Worm (Caenorhabditis elegans) whole organism, L4 larva: ENCODE results near the gene T11G6.4.

Experiments used
- D1046.2 ChIP-seq: fragments of 200-800 bp; sonication (Bioruptor generic); IDR thresholded peaks from 2 replicates; pipeline ENCODE4 v1.3.6; 2022; ENCODE audit warnings: missing genetic modification characterization, missing compliant biosample characterization
- F10B5.3 ChIP-seq: sonication (generic microtip); optimal IDR thresholded peaks from 2 replicates; lab custom pipeline; 2016; ENCODE audit warnings: mild to moderate bottlenecking, missing genetic modification characterization, missing compliant biosample characterization
- F37D6.2 ChIP-seq: sonication (generic microtip); optimal IDR thresholded peaks from 2 replicates; lab custom pipeline; 2016; ENCODE audit warnings: mild to moderate bottlenecking, missing genetic modification characterization, missing compliant biosample characterization
- T26A8.4 ChIP-seq: fragments of 200-800 bp; sonication (Bioruptor generic); IDR thresholded peaks from 2 replicates; pipeline ENCODE4 v1.3.6; 2022; ENCODE audit warnings: missing genetic modification characterization, missing compliant biosample characterization
- ZK337.2 ChIP-seq: fragments of 200-800 bp; sonication (Bioruptor generic); IDR thresholded peaks from 2 replicates; pipeline ENCODE4 v1.3.6; 2022; ENCODE audit warnings: missing genetic modification reagents, missing genetic modification characterization, missing compliant biosample characterization
- ZK546.5 ChIP-seq, 2 experiments: sonication (generic microtip); optimal IDR thresholded peaks; 2 replicates each; lab custom pipeline; 2017; ENCODE audit warnings: missing biosample characterization in 2 of 2, missing genetic modification characterization in 2 of 2
- ama-1 ChIP-seq: fragments of 150-350 bp; optimal IDR thresholded peaks from 2 replicates; lab custom pipeline; 2014; ENCODE audit warnings: inconsistent platforms, mixed read lengths
- arid-1 ChIP-seq: fragments of 200-800 bp; sonication (Bioruptor generic); conservative IDR thresholded peaks from 2 replicates; pipeline ENCODE4 v1.3.6; 2022; ENCODE audit warnings: missing genetic modification reagents, missing genetic modification characterization, missing compliant biosample characterization
- ceh-20 ChIP-seq: fragments of 200-800 bp; sonication (Bioruptor generic); IDR thresholded peaks from 2 replicates; pipeline ENCODE4 v1.3.6; 2022; ENCODE audit warnings: missing genetic modification reagents, missing genetic modification characterization, missing compliant biosample characterization
- ceh-28 ChIP-seq: fragments of 150-350 bp; optimal IDR thresholded peaks from 2 replicates; lab custom pipeline; 2014; ENCODE audit warnings: missing biosample characterization, missing genetic modification reagents, missing genetic modification characterization
- ceh-32 ChIP-seq: sonication (generic microtip); optimal IDR thresholded peaks from 2 replicates; lab custom pipeline; 2016; ENCODE audit warnings: mild to moderate bottlenecking, missing genetic modification characterization, missing compliant biosample characterization; ENCODE audit not compliant: poor library complexity
- ceh-44 ChIP-seq: fragments of 200-800 bp; sonication (Bioruptor generic); IDR thresholded peaks from 2 replicates; pipeline ENCODE4 v1.3.6; 2022; ENCODE audit warnings: missing genetic modification reagents, missing genetic modification characterization, missing compliant biosample characterization
- ceh-62 ChIP-seq: sonication (generic microtip); optimal IDR thresholded peaks from 2 replicates; lab custom pipeline; 2017; ENCODE audit warnings: missing biosample characterization, missing genetic modification characterization
- ceh-82 ChIP-seq: sonication (generic microtip); optimal IDR thresholded peaks from 2 replicates; lab custom pipeline; 2017; ENCODE audit warnings: missing biosample characterization, missing genetic modification characterization
- cey-2 ChIP-seq: sonication (generic microtip); optimal IDR thresholded peaks from 3 replicates; lab custom pipeline; 2017; ENCODE audit warnings: missing genetic modification characterization, mild to moderate bottlenecking, missing compliant biosample characterization, antibody characterized with exemption, borderline replicate concordance; ENCODE audit not compliant: insufficient read depth
- ctbp-1 ChIP-seq: fragments of 200-800 bp; sonication (Bioruptor generic); IDR thresholded peaks from 2 replicates; pipeline ENCODE4 v1.3.6; 2022; ENCODE audit warnings: missing genetic modification reagents, missing genetic modification characterization, missing compliant biosample characterization
- daf-8 ChIP-seq: fragments of 200-800 bp; sonication (Bioruptor generic); IDR thresholded peaks from 2 replicates; pipeline ENCODE4 v1.3.6; 2022; ENCODE audit warnings: missing genetic modification characterization, missing compliant biosample characterization
- dmd-6 ChIP-seq: fragments of 200-800 bp; sonication (Bioruptor generic); IDR thresholded peaks from 2 replicates; pipeline ENCODE4 v1.3.6; 2022; ENCODE audit warnings: missing genetic modification reagents, missing genetic modification characterization, missing compliant biosample characterization
- dmd-8 ChIP-seq: fragments of 200-800 bp; sonication (Bioruptor generic); IDR thresholded peaks from 2 replicates; pipeline ENCODE4 v1.3.6; 2022; ENCODE audit warnings: missing genetic modification characterization, missing compliant biosample characterization
- dmd-9 ChIP-seq: fragments of 200-800 bp; sonication (Bioruptor generic); IDR thresholded peaks from 2 replicates; pipeline ENCODE4 v1.3.6; 2022; ENCODE audit warnings: missing genetic modification reagents, missing genetic modification characterization, missing compliant biosample characterization
- dpl-1 ChIP-seq: fragments of 150-350 bp; optimal IDR thresholded peaks from 2 replicates; lab custom pipeline; 2014; ENCODE audit warnings: missing biosample characterization, missing genetic modification reagents, missing genetic modification characterization
- egl-43 ChIP-seq: fragments of 200-800 bp; sonication (Bioruptor generic); IDR thresholded peaks from 2 replicates; pipeline ENCODE4 v1.3.6; 2022; ENCODE audit warnings: missing genetic modification reagents, missing genetic modification characterization, missing compliant biosample characterization
- fkh-10 ChIP-seq: fragments of 150-350 bp; optimal IDR thresholded peaks from 2 replicates; lab custom pipeline; 2014; ENCODE audit warnings: missing biosample characterization, missing genetic modification reagents, missing genetic modification characterization
- gei-8 ChIP-seq: fragments of 200-800 bp; sonication (Bioruptor generic); optimal IDR thresholded peaks from 2 replicates; lab custom pipeline; 2018; ENCODE audit warnings: mild to moderate bottlenecking, missing genetic modification characterization, missing compliant biosample characterization
- hif-1 ChIP-seq, 2 experiments: sonication (generic microtip); optimal IDR thresholded peaks; 2 replicates each; lab custom pipeline; 2016 to 2017; ENCODE audit warnings: missing compliant biosample characterization in 2 of 2, missing genetic modification characterization in 2 of 2, missing genetic modification reagents in 2 of 2, missing genotype in 2 of 2, mild to moderate bottlenecking in 1 of 2
- jun-1 ChIP-seq: fragments of 150-350 bp; optimal IDR thresholded peaks from 2 replicates; lab custom pipeline; 2014; ENCODE audit warnings: missing biosample characterization, missing genetic modification reagents, missing genetic modification characterization
- lim-7 ChIP-seq: fragments of 200-800 bp; sonication (Bioruptor generic); IDR thresholded peaks from 2 replicates; pipeline ENCODE4 v1.3.6; 2022; ENCODE audit warnings: missing genetic modification characterization, missing compliant biosample characterization
- lin-38 ChIP-seq: fragments of 200-800 bp; sonication (Bioruptor generic); IDR thresholded peaks from 2 replicates; pipeline ENCODE4 v1.3.6; 2022; ENCODE audit warnings: missing genetic modification reagents, missing genetic modification characterization, missing compliant biosample characterization
- mdl-1 ChIP-seq, 2 experiments: fragments of 150-350 bp in 1 of 2; sonication (generic microtip) in 1 of 2; optimal IDR thresholded peaks; 2 replicates each; lab custom pipeline; 2014 to 2017; ENCODE audit warnings: missing biosample characterization in 2 of 2, missing genetic modification characterization in 2 of 2
- mep-1 ChIP-seq: fragments of 150-350 bp; sonication (generic microtip); optimal IDR thresholded peaks from 3 replicates; lab custom pipeline; 2014; ENCODE audit warnings: missing biosample characterization, missing genetic modification characterization
- mxl-2 ChIP-seq: fragments of 200-800 bp; sonication (Bioruptor generic); conservative IDR thresholded peaks from 2 replicates; pipeline ENCODE4 v1.3.6; 2022; ENCODE audit warnings: missing genetic modification reagents, missing genetic modification characterization, missing compliant biosample characterization
- mxl-3 ChIP-seq: fragments of 200-800 bp; sonication (Bioruptor generic); optimal IDR thresholded peaks from 2 replicates; lab custom pipeline; 2018; ENCODE audit warnings: mild to moderate bottlenecking, missing genetic modification characterization, missing compliant biosample characterization
- nhr-102 ChIP-seq: sonication (generic microtip); optimal IDR thresholded peaks from 2 replicates; lab custom pipeline; 2016; ENCODE audit warnings: mild to moderate bottlenecking, missing genetic modification characterization, moderate library complexity, missing compliant biosample characterization
- nhr-111 ChIP-seq: fragments of 200-800 bp; sonication (Bioruptor generic); optimal IDR thresholded peaks from 2 replicates; lab custom pipeline; 2018; ENCODE audit warnings: mild to moderate bottlenecking, missing genetic modification characterization, missing compliant biosample characterization
- nhr-28 ChIP-seq: fragments of 150-350 bp; optimal IDR thresholded peaks from 2 replicates; lab custom pipeline; 2014; ENCODE audit warnings: missing biosample characterization, missing genetic modification characterization
- nhr-41 ChIP-seq: fragments of 200-800 bp; sonication (Bioruptor generic); IDR thresholded peaks from 2 replicates; pipeline ENCODE4 v1.3.6; 2022; ENCODE audit warnings: missing genetic modification reagents, missing genetic modification characterization, missing compliant biosample characterization
- nhr-42 ChIP-seq: fragments of 200-800 bp; sonication (Bioruptor generic); IDR thresholded peaks from 2 replicates; pipeline ENCODE4 v1.3.6; 2022; ENCODE audit warnings: missing genetic modification characterization, missing compliant biosample characterization
- nhr-76 ChIP-seq: fragments of 150-350 bp; optimal IDR thresholded peaks from 2 replicates; lab custom pipeline; 2014; ENCODE audit warnings: missing biosample characterization, missing genetic modification characterization
- php-3 ChIP-seq: fragments of 200-800 bp; sonication (Bioruptor generic); IDR thresholded peaks from 2 replicates; pipeline ENCODE4 v1.3.6; 2022; ENCODE audit warnings: missing genetic modification reagents, missing genetic modification characterization, missing compliant biosample characterization
- pqm-1 ChIP-seq: sonication (generic microtip); optimal IDR thresholded peaks from 2 replicates; lab custom pipeline; 2017; ENCODE audit warnings: missing biosample characterization, missing genetic modification characterization
- skn-1 ChIP-seq: fragments of 150-350 bp; optimal IDR thresholded peaks from 2 replicates; lab custom pipeline; 2014; ENCODE audit warnings: missing biosample characterization, missing genetic modification characterization
- snpc-1.2 ChIP-seq: fragments of 200-800 bp; sonication (Bioruptor generic); IDR thresholded peaks from 2 replicates; pipeline ENCODE4 v1.3.6; 2022; ENCODE audit warnings: missing genetic modification reagents, missing genetic modification characterization, missing compliant biosample characterization
- spr-3 ChIP-seq: fragments of 200-800 bp; sonication (Bioruptor generic); optimal IDR thresholded peaks from 2 replicates; lab custom pipeline; 2018; ENCODE audit warnings: mild to moderate bottlenecking, missing genetic modification characterization, missing compliant biosample characterization
- unc-62 ChIP-seq, 3 experiments: fragments of 150-350 bp in 1 of 3; sonication (generic microtip); optimal IDR thresholded peaks in 2 of 3; peaks in 1 of 3; 1 replicate in 1 of 3; 2 replicates in 2 of 3; lab custom pipeline; 2014 to 2017; ENCODE audit warnings: missing biosample characterization in 3 of 3, missing genetic modification characterization in 3 of 3, missing genetic modification reagents in 3 of 3, missing genotype in 1 of 3
- zfp-3 ChIP-seq: fragments of 200-800 bp; sonication (Bioruptor generic); conservative IDR thresholded peaks from 2 replicates; pipeline ENCODE4 v1.3.6; 2022; ENCODE audit warnings: missing genetic modification reagents, missing genetic modification characterization, missing compliant biosample characterization
- zip-11 ChIP-seq: fragments of 200-800 bp; sonication (Bioruptor generic); IDR thresholded peaks from 2 replicates; pipeline ENCODE4 v1.3.6; 2022; ENCODE audit warnings: missing genetic modification characterization, missing compliant biosample characterization
- ztf-11 ChIP-seq: fragments of 150-350 bp; optimal IDR thresholded peaks from 2 replicates; lab custom pipeline; 2014; ENCODE audit warnings: missing biosample characterization, missing genetic modification characterization
- ztf-7 ChIP-seq: fragments of 150-350 bp; optimal IDR thresholded peaks from 2 replicates; lab custom pipeline; 2014; ENCODE audit warnings: missing biosample characterization, missing genetic modification characterization

T11G6.4 gene

ce11 chrIV:10851136-10851535 lies 597 bp downstream of the T11G6.4 start:
- TF ChIP-seq unc-62 (GFP tag; optimal IDR thresholded peaks at IDR 0.05 in 1 of 2; lab: Kevin White, UChicago) (peak in 1 of 2 experiments; percentile 50), unc-62 (tag; optimal IDR thresholded peaks at IDR 0.05; lab: Kevin White, UChicago) (no peak), mdl-1 (tag; optimal IDR thresholded peaks at IDR 0.05; lab: Kevin White, UChicago) (no peak), ceh-62 (tag; lab: Kevin White, UChicago) (no peak)

- TF ChIP-seq dmd-9 (GFP tag; lab: Robert Waterston, UW) (no peak), cey-2 (tag; lab: Kevin White, UChicago) (no peak), ZK337.2 (no peak), nhr-102 (tag; lab: Kevin White, UChicago) (no peak), mdl-1 (tag; optimal IDR thresholded peaks at IDR 0.05; lab: Kevin White, UChicago) (peak; percentile 24 to 35), egl-43 (GFP tag; lab: Robert Waterston, UW) (no peak), F10B5.3 (tag; lab: Kevin White, UChicago) (no peak), D1046.2 (GFP tag; lab: Robert Waterston, UW) (no peak), nhr-42 (GFP tag; lab: Robert Waterston, UW) (no peak), arid-1 (GFP tag; lab: Robert Waterston, UW) (no peak), nhr-28 (tag; lab: Kevin White, UChicago) (no peak), ztf-11 (tag; lab: Kevin White, UChicago) (no peak), mep-1 (tag; lab: Kevin White, UChicago) (peak; percentile 35), lin-38 (GFP tag; lab: Robert Waterston, UW) (peak; percentile 25; the same call in 1 of the 2 replicates), mxl-2 (GFP tag; lab: Robert Waterston, UW) (no peak), mxl-3 (GFP tag; lab: Kevin White, UChicago) (peak; percentile 60), nhr-41 (GFP tag; lab: Robert Waterston, UW) (no peak), ctbp-1 (GFP tag; lab: Robert Waterston, UW) (no peak), hif-1 (tag; optimal IDR thresholded peaks at IDR 0.05; lab: Kevin White, UChicago) (no peak), ztf-7 (tag; lab: Kevin White, UChicago) (no peak), ceh-20 (GFP tag; lab: Robert Waterston, UW) (no peak), T26A8.4 (GFP tag; lab: Robert Waterston, UW) (no peak), ceh-44 (GFP tag; lab: Robert Waterston, UW) (no peak), dpl-1 (peak; percentile 36), zfp-3 (GFP tag; lab: Robert Waterston, UW) (no peak), lim-7 (no peak), dmd-6 (peak; percentile 25; the same call in 1 of the 2 replicates), spr-3 (GFP tag; lab: Kevin White, UChicago) (no peak), ceh-62 (tag; lab: Kevin White, UChicago) (no peak), nhr-76 (no peak), fkh-10 (GFP tag; lab: Kevin White, UChicago) (no peak), dmd-8 (GFP tag; lab: Robert Waterston, UW) (no peak), daf-8 (GFP tag; lab: Robert Waterston, UW) (no peak), jun-1 (tag; lab: Kevin White, UChicago) (no peak), ceh-28 (tag; lab: Kevin White, UChicago) (no peak), gei-8 (GFP tag; lab: Kevin White, UChicago) (no peak), pqm-1 (tag; lab: Kevin White, UChicago) (no peak), ZK546.5 (tag; optimal IDR thresholded peaks at IDR 0.05; lab: Kevin White, UChicago) (no peak), nhr-111 (GFP tag; lab: Kevin White, UChicago) (no peak), snpc-1.2 (GFP tag; lab: Robert Waterston, UW) (no peak), ama-1 (lab: Kevin White, UChicago) (peak; percentile 12), skn-1 (tag; lab: Kevin White, UChicago) (no peak), php-3 (GFP tag; lab: Robert Waterston, UW) (no peak), ceh-32 (tag; lab: Kevin White, UChicago) (no peak), zip-11 (GFP tag; lab: Robert Waterston, UW) (no peak), ceh-82 (tag; lab: Kevin White, UChicago) (no peak), F37D6.2 (no peak)
Measured at ce11 chrIV:10842705-10843364, 8.9 kb downstream of the T11G6.4 start, which contains the start of gene T11G6.5. TSS of gene T11G6.5 (minus strand) at chrIV:10842755.
